Worm (Caenorhabditis elegans): Measurements from ENCODE around the gene srh-167.

The srh-167 gene

DNA sequence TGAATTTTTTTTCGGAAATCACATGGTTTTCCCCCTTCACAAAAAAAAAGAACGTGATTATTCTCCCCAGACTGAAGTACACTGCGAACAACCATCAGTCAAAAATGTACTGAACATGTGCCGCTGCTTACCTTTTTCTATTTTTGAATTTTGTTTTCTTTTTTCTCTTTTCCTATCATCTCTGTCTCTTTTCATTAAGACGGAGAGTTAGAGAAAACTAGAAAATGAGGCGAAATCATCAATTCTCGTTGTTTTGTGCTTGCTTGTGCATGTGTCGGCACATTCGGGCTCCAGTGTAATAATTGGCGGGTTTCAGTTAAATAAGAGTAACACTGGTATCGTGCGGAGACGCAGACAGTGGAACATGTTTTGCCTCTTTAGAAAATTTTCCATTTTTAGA lies 18.8 kb downstream of the srh-167 start (continued):
- no peak for TF ChIP-seq B0019.2 (GFP tag; conservative IDR thresholded peaks at IDR 0.05)
- no peak for TF ChIP-seq mxl-1 (tag; optimal IDR thresholded peaks at IDR 0.05)
- no peak for TF ChIP-seq xnd-1 (tag; optimal IDR thresholded peaks at IDR 0.05)
- TF ChIP-seq zfh-2 (GFP tag; conservative IDR thresholded peaks at IDR 0.05), result no peak
- no peak for TF ChIP-seq B0336.3 (GFP tag; IDR thresholded peaks at IDR 0.05)
- TF ChIP-seq K12H6.12 (tag; optimal IDR thresholded peaks at IDR 0.05), result peak; percentile 58
- TF ChIP-seq F22D6.2 (tag; optimal IDR thresholded peaks at IDR 0.05), result peak; percentile 53
- no peak for TF ChIP-seq fkh-3 (tag; optimal IDR thresholded peaks at IDR 0.05)

DNA sequence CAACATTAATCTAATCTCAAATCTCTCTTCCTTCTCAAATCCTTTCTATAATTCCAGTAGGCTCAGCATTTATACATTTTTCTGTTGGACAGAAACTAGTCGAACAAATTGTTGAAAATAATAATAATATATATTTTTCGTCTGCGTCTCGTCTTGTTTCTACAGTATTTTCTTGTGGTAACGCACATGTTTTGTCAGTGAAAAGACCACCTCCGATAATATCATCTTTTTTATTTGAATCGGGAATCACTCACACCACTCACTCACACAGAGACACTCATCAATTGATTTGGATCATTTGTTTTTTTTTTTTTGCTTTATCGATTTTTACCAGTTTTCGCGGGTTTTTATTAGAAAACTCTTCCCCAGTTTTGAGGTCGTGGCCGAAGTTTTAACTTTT lies 21.2 kb downstream of the srh-167 start:
- TF ChIP-seq hmg-1.2 (GFP tag; IDR thresholded peaks at IDR 0.05), result peak; percentile 35; the same call in 1 of the 2 replicates
- TF ChIP-seq tlf-1 (GFP tag; optimal IDR thresholded peaks at IDR 0.05), result no peak

DNA sequence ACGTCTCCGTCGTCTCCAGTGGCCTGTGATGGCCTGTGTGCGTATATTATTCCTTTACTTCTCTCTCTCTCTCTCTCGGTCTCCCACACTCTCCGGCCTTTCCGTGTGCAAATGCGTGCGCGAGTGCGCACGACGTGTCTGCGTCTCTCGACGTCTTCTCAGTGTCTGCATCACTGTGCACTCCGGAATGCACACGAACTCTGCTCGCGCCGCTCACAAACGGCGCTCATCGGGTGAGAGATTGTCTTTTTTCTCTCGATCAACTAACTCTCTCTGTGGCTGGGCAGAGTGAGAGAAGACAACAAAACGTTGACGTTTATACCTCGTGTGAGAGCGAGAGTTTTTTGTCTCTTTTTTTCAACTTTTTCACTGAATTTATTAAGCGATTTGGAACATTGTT lies 22.4 kb downstream of the srh-167 start:
- no peak; the same call in 1 of the 2 replicates for TF ChIP-seq madf-6 (GFP tag; IDR thresholded peaks at IDR 0.05)
- peak; percentile 79; the same call in 1 of the 2 replicates for TF ChIP-seq ekl-4 (GFP tag; IDR thresholded peaks at IDR 0.05)
- TF ChIP-seq lag-1 (GFP tag; IDR thresholded peaks at IDR 0.05), result no peak
- no peak for TF ChIP-seq F57A8.1 (GFP tag; optimal IDR thresholded peaks at IDR 0.05)
- TF ChIP-seq nfya-1 (tag; optimal IDR thresholded peaks at IDR 0.05; ENCODE audit: borderline replicate concordance, insufficient read depth), result no peak
- TF ChIP-seq nfyb-1 (GFP tag; IDR thresholded peaks at IDR 0.05), result peak; percentile 92
- TF ChIP-seq Y79H2A.3 (GFP tag; conservative IDR thresholded peaks at IDR 0.05), result no peak
- 0 out of 2 replicates have a peak, but pooled peaks have one; percentile 12 for TF ChIP-seq ztf-6 (GFP tag; IDR thresholded peaks at IDR 0.05)
- TF ChIP-seq efl-1 (GFP tag; optimal IDR thresholded peaks at IDR 0.05), result no peak
- peak; percentile 78 for TF ChIP-seq tlf-1 (GFP tag; optimal IDR thresholded peaks at IDR 0.05)
- TF ChIP-seq mel-28 (tag; optimal IDR thresholded peaks at IDR 0.05; ENCODE audit: borderline replicate concordance), result peak; percentile 43
- TF ChIP-seq snpc-3.4 (tag; optimal IDR thresholded peaks at IDR 0.05), result no peak
- no peak for TF ChIP-seq hlh-12 (tag; optimal IDR thresholded peaks at IDR 0.05)
- TF ChIP-seq lir-1 (GFP tag; conservative IDR thresholded peaks at IDR 0.05), result peak; percentile 84
- no peak for TF ChIP-seq snpc-1.3 (tag; optimal IDR thresholded peaks at IDR 0.05; ENCODE audit: insufficient read depth)
- TF ChIP-seq snpc-1.1 (tag; optimal IDR thresholded peaks at IDR 0.05; ENCODE audit: insufficient read depth), result no peak
- TF ChIP-seq unc-130 (GFP tag; optimal IDR thresholded peaks at IDR 0.05), result no peak
- TF ChIP-seq athp-1 (tag; optimal IDR thresholded peaks at IDR 0.05), result peak; percentile 83
- peak; percentile 77 for TF ChIP-seq gei-17 (GFP tag; optimal IDR thresholded peaks at IDR 0.05)
- no peak for TF ChIP-seq lsy-27 (tag; optimal IDR thresholded peaks at IDR 0.05; ENCODE audit: borderline replicate concordance, insufficient read depth)
- no peak for TF ChIP-seq D2030.7 (GFP tag; IDR thresholded peaks at IDR 0.05)
- no peak for TF ChIP-seq pha-4 (tag; optimal IDR thresholded peaks at IDR 0.05)
- TF ChIP-seq B0336.3 (GFP tag; IDR thresholded peaks at IDR 0.05), result peak; percentile 95
- TF ChIP-seq attf-3 (GFP tag; conservative IDR thresholded peaks at IDR 0.05), result peak; percentile 45; the same call in 1 of the 2 replicates
- TF ChIP-seq ets-4 (GFP tag; optimal IDR thresholded peaks at IDR 0.05), result peak; percentile 72
- TF ChIP-seq ceh-91 (GFP tag; IDR thresholded peaks at IDR 0.05), result 0 out of 2 replicates have a peak, but pooled peaks have one; percentile 9
- no peak for TF ChIP-seq nhr-120 (GFP tag; IDR thresholded peaks at IDR 0.05)
- peak; percentile 86 for TF ChIP-seq K12H6.12 (tag; optimal IDR thresholded peaks at IDR 0.05)
- TF ChIP-seq atf-7 (tag; optimal IDR thresholded peaks at IDR 0.05), result peak; percentile 75
- no peak for TF ChIP-seq F57C9.4 (tag; optimal IDR thresholded peaks at IDR 0.05)
- no peak for TF ChIP-seq sea-2 (GFP tag; IDR thresholded peaks at IDR 0.05)
- TF ChIP-seq sptf-2 (GFP tag; optimal IDR thresholded peaks at IDR 0.05), result peak; percentile 41
- peak; percentile 84 for TF ChIP-seq ztf-22 (GFP tag; optimal IDR thresholded peaks at IDR 0.05)
- 0 out of 2 replicates have a peak, but pooled peaks have one; percentile 36 for TF ChIP-seq bed-2 (GFP tag; IDR thresholded peaks at IDR 0.05)
- no peak for TF ChIP-seq rec-8 (tag; optimal IDR thresholded peaks at IDR 0.05)
- no peak for TF ChIP-seq aptf-3 (GFP tag; IDR thresholded peaks at IDR 0.05)
- TF ChIP-seq ama-1 (optimal IDR thresholded peaks at IDR 0.05), result no peak
- no peak for TF ChIP-seq ama-1 (GFP tag; optimal IDR thresholded peaks at IDR 0.05)

Measured in whole organism, young adult.